Worm (Caenorhabditis elegans) whole organism, L1 larva: ENCODE data around the gene Y62H9A.16.

ENCODE experiments used
- aly-2 ChIP-seq: fragments of 150-350 bp; optimal IDR thresholded peaks from 2 replicates; lab custom pipeline; 2014; ENCODE audit warnings: missing biosample characterization, missing genetic modification characterization
- dsc-1 ChIP-seq: sonication (generic microtip); optimal IDR thresholded peaks from 2 replicates; lab custom pipeline; 2016; ENCODE audit warnings: mild to moderate bottlenecking, missing genetic modification characterization, missing compliant biosample characterization
- nhr-20 ChIP-seq: sonication (generic microtip); optimal IDR thresholded peaks from 2 replicates; lab custom pipeline; 2016; ENCODE audit warnings: mild to moderate bottlenecking, missing genetic modification characterization, missing compliant biosample characterization

ce11 chrX:11882800-11883199, 35.3 kb upstream of the Y62H9A.16 start, which contains the start of the genes Y62H9A.5 and ule-5:
- TF ChIP-seq nhr-20 (tag; lab: Kevin White, UChicago) (no peak), aly-2 (tag; lab: Kevin White, UChicago) (no peak), dsc-1 (tag; lab: Kevin White, UChicago) (no peak)
